Fruit fly (Drosophila melanogaster) whole organism: ENCODE results near the gene Pp1-13C.

Experiments used
- CG8478 ChIP-seq: fragments of >200 bp; optimal IDR thresholded peaks from 2 replicates; lab custom pipeline; 2018; ENCODE audit warnings: inconsistent platforms
- EcR ChIP-seq, 2 experiments: fragments of >200 bp; optimal IDR thresholded peaks; 2 replicates each; lab custom pipeline; 2017; ENCODE audit warnings: missing biosample characterization in 2 of 2, missing genetic modification characterization in 2 of 2, missing genetic modification reagents in 2 of 2
- psq ChIP-seq: fragments of >200 bp; optimal IDR thresholded peaks from 2 replicates; lab custom pipeline; 2017
- usp ChIP-seq: fragments of >200 bp; optimal IDR thresholded peaks from 2 replicates; lab custom pipeline; 2017; ENCODE audit warnings: missing biosample characterization, missing genetic modification characterization, mixed read lengths

- peak; percentile 1 for TF ChIP-seq CG8478 (lab: Kevin White, UChicago)
- TF ChIP-seq psq: no peak
- no peak for TF ChIP-seq EcR (GFP tag; optimal IDR thresholded peaks at IDR 0.05; lab: Kevin White, UChicago)
- no peak for TF ChIP-seq usp (GFP tag; lab: Kevin White, UChicago)
These were observed 27.6 kb downstream of the Pp1-13C start, which contains the start of the genes CG9114 and HDAC6 for dm6 chrX:15333066-15333874.
